Fruit fly (Drosophila melanogaster) Kc167 (cell line): ENCODE data around the gene CG12684.

Experiments used
- Myc ChIP-seq: fragments of >200 bp; optimal IDR thresholded peaks from 2 replicates; lab custom pipeline; 2017; ENCODE audit warnings: missing external identifiers
- Sin3A ChIP-seq: fragments of >200 bp; optimal IDR thresholded peaks from 2 replicates; lab custom pipeline; 2018; ENCODE audit warnings: missing external identifiers
- h ChIP-seq: fragments of >200 bp; optimal IDR thresholded peaks from 3 replicates; lab custom pipeline; 2018; ENCODE audit warnings: missing external identifiers
- insv ChIP-seq: fragments of >200 bp; optimal IDR thresholded peaks from 3 replicates; lab custom pipeline; 2018; ENCODE audit warnings: missing external identifiers
- psq ChIP-seq: fragments of >200 bp; optimal IDR thresholded peaks from 2 replicates; lab custom pipeline; 2017; ENCODE audit warnings: missing external identifiers
- ttk ChIP-seq: sonication (Bioruptor generic); optimal IDR thresholded peaks from 2 replicates; lab custom pipeline; 2017; ENCODE audit warnings: missing external identifiers

CG12684 gene

dm6 chrX:4564962-4565361 lies 6.8 kb downstream of the CG12684 start:
- TF ChIP-seq insv (lab: Kevin White, UChicago) = no peak
- no peak for TF ChIP-seq h (lab: Kevin White, UChicago)
- no peak for TF ChIP-seq ttk (lab: Kevin White, UChicago)
- TF ChIP-seq Myc (lab: Kevin White, UChicago) = no peak
- TF ChIP-seq Sin3A (lab: Kevin White, UChicago) = no peak
- no peak for TF ChIP-seq psq

dm6 chrX:4563980-4564379 lies 7.7 kb downstream of the CG12684 start:
- no peak for TF ChIP-seq Sin3A (lab: Kevin White, UChicago)
- no peak for TF ChIP-seq Myc (lab: Kevin White, UChicago)
- no peak for TF ChIP-seq ttk (lab: Kevin White, UChicago)
- TF ChIP-seq insv (lab: Kevin White, UChicago) = no peak
- no peak for TF ChIP-seq psq
- TF ChIP-seq h (lab: Kevin White, UChicago) = no peak

DNA sequence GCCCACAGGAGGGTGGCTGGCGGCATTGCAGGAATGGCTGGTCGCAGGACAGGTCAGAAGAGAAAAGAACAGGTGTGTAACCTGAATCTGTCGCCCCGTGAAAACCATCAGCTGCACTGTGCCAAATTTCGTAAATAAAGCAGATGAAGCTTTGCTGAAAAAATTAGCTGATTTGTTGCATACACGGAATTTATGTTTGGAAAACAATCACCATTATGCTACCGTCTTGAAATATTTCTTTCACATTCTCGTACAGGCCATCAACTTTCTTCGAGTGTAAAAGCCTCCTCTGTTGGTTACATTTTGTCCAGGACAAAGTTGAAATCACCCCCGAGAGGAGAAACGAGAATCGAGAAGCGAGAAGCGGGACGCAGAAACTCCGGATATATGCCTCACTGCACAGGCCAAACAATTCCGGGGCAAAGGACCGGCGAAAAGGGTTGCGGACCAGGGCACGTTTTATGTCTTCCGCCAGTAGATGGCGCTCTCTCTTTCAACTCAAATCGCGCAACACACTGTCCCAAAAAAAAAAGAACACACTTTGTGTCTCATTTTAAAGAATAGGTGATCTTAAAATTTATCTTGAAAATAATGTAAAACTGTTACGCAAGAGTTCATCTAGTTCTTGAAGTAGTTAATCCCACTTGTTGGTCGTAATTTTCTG lies 11.4 kb downstream of the CG12684 start:
- TF ChIP-seq insv (lab: Kevin White, UChicago) (no peak), Sin3A (lab: Kevin White, UChicago) (no peak), Myc (lab: Kevin White, UChicago) (no peak)

- TF ChIP-seq Sin3A (lab: Kevin White, UChicago) (no peak), Myc (lab: Kevin White, UChicago) (no peak), psq (no peak), h (lab: Kevin White, UChicago) (no peak), ttk (lab: Kevin White, UChicago) (no peak), insv (lab: Kevin White, UChicago) (no peak)
These were observed 14.0 kb downstream of the CG12684 start, which contains the start of gene CG3546 for dm6 chrX:4557772-4558171. Gene CG3546, plus strand, starts transcription at chrX:4558072.

DNA sequence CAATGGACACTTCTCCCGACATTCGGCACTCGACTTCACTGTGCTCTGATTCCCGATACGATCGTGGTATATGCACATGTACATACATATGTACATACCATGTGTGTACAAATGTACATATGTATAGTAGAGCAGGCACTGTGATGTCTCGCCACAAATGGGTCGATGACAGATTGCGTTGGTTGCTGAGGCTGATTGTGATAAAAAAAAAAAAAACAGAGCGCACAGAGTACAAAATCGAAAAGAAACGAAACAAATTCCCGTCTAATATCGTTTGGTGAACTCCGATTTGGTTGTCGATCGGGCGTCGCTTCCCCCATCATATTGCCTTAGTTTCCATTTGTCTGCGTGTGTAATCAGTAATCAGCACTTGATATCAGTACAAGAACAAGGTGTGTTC lies 15.9 kb downstream of the CG12684 start:
- TF ChIP-seq h (lab: Kevin White, UChicago) (no peak), psq (no peak), Myc (lab: Kevin White, UChicago) (no peak), ttk (lab: Kevin White, UChicago) (no peak), Sin3A (lab: Kevin White, UChicago) (no peak), insv (lab: Kevin White, UChicago) (no peak)

DNA sequence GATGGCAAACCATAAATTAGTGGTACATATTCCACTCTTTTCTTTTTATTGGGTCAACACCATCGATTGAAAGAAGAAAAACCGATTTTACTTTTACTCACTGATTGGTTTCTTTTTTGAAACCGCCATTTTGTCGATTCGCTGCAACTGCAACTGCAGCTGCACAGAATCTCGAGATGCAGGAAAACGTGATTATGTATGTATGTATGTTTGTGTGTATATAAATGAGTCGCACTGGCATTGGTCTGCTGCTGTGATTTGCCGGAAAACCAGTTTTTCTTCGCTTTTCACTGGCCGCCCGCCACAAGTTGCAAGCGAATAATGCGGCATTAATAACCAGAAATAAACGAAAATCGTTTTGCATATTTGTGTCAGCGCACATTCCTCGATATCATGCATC lies 17.0 kb downstream of the CG12684 start:
- TF ChIP-seq ttk (lab: Kevin White, UChicago) = no peak
- no peak for TF ChIP-seq h (lab: Kevin White, UChicago)
- TF ChIP-seq Sin3A (lab: Kevin White, UChicago) = no peak
- TF ChIP-seq insv (lab: Kevin White, UChicago) = no peak
- no peak for TF ChIP-seq psq
- TF ChIP-seq Myc (lab: Kevin White, UChicago) = no peak

dm6 chrX:4553999-4554398 lies 17.7 kb downstream of the CG12684 start, which contains the start of gene CG11444:
Gene CG11444, minus strand, starts transcription at chrX:4554398.
- TF ChIP-seq insv (lab: Kevin White, UChicago) (no peak), Myc (lab: Kevin White, UChicago) (no peak), Sin3A (lab: Kevin White, UChicago) (no peak), psq (no peak), ttk (lab: Kevin White, UChicago) (no peak), h (lab: Kevin White, UChicago) (no peak)

- TF ChIP-seq ttk (lab: Kevin White, UChicago) = no peak
These were observed 20.0 kb downstream of the CG12684 start, which contains the start of the genes CG11436 and CG3527 for dm6 chrX:4551717-4552116. Gene CG11436, minus strand, starts transcription at chrX:4551878. Gene CG3527, plus strand, starts transcription at chrX:4551973.

DNA sequence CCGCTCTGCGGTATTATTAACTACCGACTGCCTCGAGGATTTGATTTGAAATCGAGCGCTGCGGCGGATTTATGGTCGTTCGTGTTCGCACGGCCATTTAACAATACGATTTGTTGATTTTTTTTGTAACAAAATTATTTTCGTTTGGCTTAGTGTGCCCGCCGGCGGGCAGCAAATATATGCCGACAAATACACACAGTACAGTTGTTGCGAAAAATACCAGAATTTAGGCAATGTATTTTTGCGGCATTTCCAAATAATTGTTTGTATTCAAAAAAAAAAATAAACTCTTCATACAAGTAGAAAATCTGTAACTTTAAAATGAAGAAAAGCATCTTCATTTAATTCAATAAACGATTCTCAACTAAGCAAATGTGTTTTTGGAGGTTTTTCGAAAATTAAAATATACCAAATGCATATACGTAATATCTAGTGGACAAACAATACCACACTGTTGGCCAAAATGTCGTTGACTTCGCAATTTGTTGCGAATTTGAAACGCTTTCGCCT lies 23.1 kb downstream of the CG12684 start, which contains the start of the genes Usf and CG15912:
Usf (minus strand) TSS at position 184 of the 510 bp plus-strand sequence.
CG15912 (plus strand) TSS at position 460 of the 510 bp plus-strand sequence.
- TF ChIP-seq psq = no peak
- no peak for TF ChIP-seq Myc (lab: Kevin White, UChicago)
- TF ChIP-seq ttk (lab: Kevin White, UChicago) = no peak
- no peak for TF ChIP-seq insv (lab: Kevin White, UChicago)
- TF ChIP-seq Sin3A (lab: Kevin White, UChicago) = no peak
- TF ChIP-seq h (lab: Kevin White, UChicago) = no peak

DNA sequence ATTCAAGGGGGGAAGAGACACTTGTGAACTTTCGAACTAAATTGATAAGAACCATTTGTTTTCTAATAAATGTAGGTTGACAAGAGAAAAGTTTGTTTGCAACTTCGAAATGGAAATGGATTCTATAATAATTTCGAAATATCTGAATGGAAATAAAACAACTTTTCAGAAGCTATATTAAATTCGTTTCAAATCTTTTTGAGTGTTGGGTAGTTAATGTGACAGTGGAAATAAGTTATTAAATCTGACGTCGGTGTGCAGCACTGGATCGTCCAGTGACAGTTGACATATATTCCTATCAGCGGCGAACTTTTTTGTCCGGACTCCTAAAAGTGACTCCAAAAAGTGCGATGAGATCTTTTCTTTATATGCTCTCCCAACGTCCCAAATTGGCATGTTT lies 29.4 kb downstream of the CG12684 start, which contains the start of gene CG3568:
CG3568 (plus strand) TSS at position 278 of the 400 bp plus-strand sequence.
- TF ChIP-seq Sin3A (lab: Kevin White, UChicago) (no peak), Myc (lab: Kevin White, UChicago) (no peak), insv (lab: Kevin White, UChicago) (no peak), h (lab: Kevin White, UChicago) (no peak), psq (no peak), ttk (lab: Kevin White, UChicago) (no peak)

dm6 chrX:4540430-4540932 lies 31.2 kb downstream of the CG12684 start, which contains the start of the genes rb and CHOp24:
Gene rb, minus strand, starts transcription at chrX:4540626.
Gene CHOp24, plus strand, starts transcription at chrX:4540908.
- TF ChIP-seq psq = no peak

dm6 chrX:4534002-4534401 lies 37.7 kb downstream of the CG12684 start:
- no peak for TF ChIP-seq psq
- no peak for TF ChIP-seq ttk (lab: Kevin White, UChicago)
- TF ChIP-seq insv (lab: Kevin White, UChicago) = no peak
- TF ChIP-seq h (lab: Kevin White, UChicago) = no peak
- TF ChIP-seq Sin3A (lab: Kevin White, UChicago) = no peak
- no peak for TF ChIP-seq Myc (lab: Kevin White, UChicago)
